Worm (Caenorhabditis elegans) whole organism, L4 larva: ENCODE data around the gene F13H8.1.

ENCODE experiments used
- F10B5.3 ChIP-seq: sonication (generic microtip); optimal IDR thresholded peaks from 2 replicates; lab custom pipeline; 2016; ENCODE audit warnings: mild to moderate bottlenecking, missing genetic modification characterization, missing compliant biosample characterization
- F26F4.8 ChIP-seq: fragments of 200-800 bp; sonication (Bioruptor generic); conservative IDR thresholded peaks from 2 replicates; pipeline ENCODE4 v1.3.6; 2022; ENCODE audit warnings: missing genetic modification characterization, missing compliant biosample characterization
- F37D6.2 ChIP-seq: sonication (generic microtip); optimal IDR thresholded peaks from 2 replicates; lab custom pipeline; 2016; ENCODE audit warnings: mild to moderate bottlenecking, missing genetic modification characterization, missing compliant biosample characterization
- T20F7.1 ChIP-seq: fragments of 200-800 bp; sonication (Bioruptor generic); optimal IDR thresholded peaks from 2 replicates; lab custom pipeline; 2018; ENCODE audit warnings: mild to moderate bottlenecking, missing genetic modification characterization, missing compliant biosample characterization
- T26A8.4 ChIP-seq: fragments of 200-800 bp; sonication (Bioruptor generic); IDR thresholded peaks from 2 replicates; pipeline ENCODE4 v1.3.6; 2022; ENCODE audit warnings: missing genetic modification characterization, missing compliant biosample characterization
- Y48G9A.11 ChIP-seq: fragments of 200-800 bp; sonication (Bioruptor generic); IDR thresholded peaks from 2 replicates; pipeline ENCODE4 v1.3.6; 2022; ENCODE audit warnings: missing genetic modification reagents, missing genetic modification characterization, missing compliant biosample characterization
- Y75B8A.6 ChIP-seq: fragments of 200-800 bp; sonication (Bioruptor generic); IDR thresholded peaks from 2 replicates; pipeline ENCODE4 v1.3.6; 2022; ENCODE audit warnings: missing genetic modification reagents, missing genetic modification characterization, missing compliant biosample characterization
- ZK337.2 ChIP-seq: fragments of 200-800 bp; sonication (Bioruptor generic); IDR thresholded peaks from 2 replicates; pipeline ENCODE4 v1.3.6; 2022; ENCODE audit warnings: missing genetic modification reagents, missing genetic modification characterization, missing compliant biosample characterization
- ZK546.5 ChIP-seq, 2 experiments: sonication (generic microtip); optimal IDR thresholded peaks; 2 replicates each; lab custom pipeline; 2017; ENCODE audit warnings: missing biosample characterization in 2 of 2, missing genetic modification characterization in 2 of 2
- aha-1 ChIP-seq: fragments of 150-350 bp; peaks from one replicate; lab custom pipeline; 2014; ENCODE audit warnings: missing biosample characterization, missing genetic modification characterization
- aly-2 ChIP-seq: sonication (generic microtip); optimal IDR thresholded peaks from 2 replicates; lab custom pipeline; 2018; ENCODE audit warnings: missing biosample characterization, missing genetic modification characterization
- attf-4 ChIP-seq: sonication (generic microtip); optimal IDR thresholded peaks from 3 replicates; lab custom pipeline; 2017; ENCODE audit warnings: missing biosample characterization, missing genetic modification characterization
- ceh-20 ChIP-seq: fragments of 200-800 bp; sonication (Bioruptor generic); IDR thresholded peaks from 2 replicates; pipeline ENCODE4 v1.3.6; 2022; ENCODE audit warnings: missing genetic modification reagents, missing genetic modification characterization, missing compliant biosample characterization
- daf-16 ChIP-seq, 3 experiments: sonication (generic microtip); optimal IDR thresholded peaks; 2 replicates each; lab custom pipeline; 2016 to 2017; ENCODE audit warnings: missing genetic modification characterization in 3 of 3, missing genetic modification reagents in 3 of 3, mild to moderate bottlenecking in 2 of 3, missing compliant biosample characterization in 2 of 3, missing biosample characterization in 1 of 3, moderate library complexity in 1 of 3
- daf-19 ChIP-seq: fragments of 200-800 bp; sonication (Bioruptor generic); conservative IDR thresholded peaks from 2 replicates; pipeline ENCODE4 v1.3.6; 2022; ENCODE audit warnings: missing genetic modification characterization, missing compliant biosample characterization
- dmd-6 ChIP-seq: fragments of 200-800 bp; sonication (Bioruptor generic); IDR thresholded peaks from 2 replicates; pipeline ENCODE4 v1.3.6; 2022; ENCODE audit warnings: missing genetic modification reagents, missing genetic modification characterization, missing compliant biosample characterization
- dmd-8 ChIP-seq: fragments of 200-800 bp; sonication (Bioruptor generic); IDR thresholded peaks from 2 replicates; pipeline ENCODE4 v1.3.6; 2022; ENCODE audit warnings: missing genetic modification characterization, missing compliant biosample characterization
- dmd-9 ChIP-seq: fragments of 200-800 bp; sonication (Bioruptor generic); IDR thresholded peaks from 2 replicates; pipeline ENCODE4 v1.3.6; 2022; ENCODE audit warnings: missing genetic modification reagents, missing genetic modification characterization, missing compliant biosample characterization
- dpl-1 ChIP-seq: fragments of 150-350 bp; optimal IDR thresholded peaks from 2 replicates; lab custom pipeline; 2014; ENCODE audit warnings: missing biosample characterization, missing genetic modification reagents, missing genetic modification characterization
- duxl-1 ChIP-seq: sonication (generic microtip); optimal IDR thresholded peaks from 2 replicates; lab custom pipeline; 2016; ENCODE audit warnings: mild to moderate bottlenecking, missing genetic modification characterization, moderate library complexity, missing compliant biosample characterization; ENCODE audit not compliant: poor library complexity
- dve-1 ChIP-seq: sonication (generic microtip); optimal IDR thresholded peaks from 2 replicates; lab custom pipeline; 2017; ENCODE audit warnings: antibody characterized with exemption, mild to moderate bottlenecking, missing genetic modification characterization, missing compliant biosample characterization; ENCODE audit not compliant: insufficient read depth
- egl-27 ChIP-seq: sonication (generic microtip); optimal IDR thresholded peaks from 3 replicates; lab custom pipeline; 2017; ENCODE audit warnings: missing biosample characterization, missing genetic modification reagents, missing genetic modification characterization
- fkh-10 ChIP-seq: fragments of 150-350 bp; optimal IDR thresholded peaks from 2 replicates; lab custom pipeline; 2014; ENCODE audit warnings: missing biosample characterization, missing genetic modification reagents, missing genetic modification characterization
- fos-1 ChIP-seq: fragments of 150-350 bp; optimal IDR thresholded peaks from 2 replicates; lab custom pipeline; 2014; ENCODE audit warnings: missing biosample characterization, missing genetic modification characterization
- hlh-11 ChIP-seq: fragments of 200-800 bp; sonication (Bioruptor generic); optimal IDR thresholded peaks from 2 replicates; lab custom pipeline; 2018; ENCODE audit warnings: mild to moderate bottlenecking, missing genetic modification characterization, missing compliant biosample characterization
- hlh-30 ChIP-seq: sonication (generic microtip); optimal IDR thresholded peaks from 2 replicates; lab custom pipeline; 2017; ENCODE audit warnings: antibody characterized with exemption, mild to moderate bottlenecking, missing genetic modification characterization, missing compliant biosample characterization; ENCODE audit not compliant: insufficient read depth
- hmg-1.1 ChIP-seq: fragments of 200-800 bp; sonication (Bioruptor generic); IDR thresholded peaks from 2 replicates; pipeline ENCODE4 v1.3.6; 2022; ENCODE audit warnings: missing genetic modification reagents, missing genetic modification characterization, missing compliant biosample characterization
- madf-5 ChIP-seq, 2 experiments: fragments of 200-800 bp; sonication (Bioruptor generic); IDR thresholded peaks; 2 replicates each; pipeline ENCODE4 v1.3.6; 2022; ENCODE audit warnings: missing compliant biosample characterization in 2 of 2, missing genetic modification characterization in 2 of 2
- mep-1 ChIP-seq: fragments of 150-350 bp; sonication (generic microtip); optimal IDR thresholded peaks from 3 replicates; lab custom pipeline; 2014; ENCODE audit warnings: missing biosample characterization, missing genetic modification characterization
- mes-2 ChIP-seq: sonication (generic microtip); optimal IDR thresholded peaks from 2 replicates; lab custom pipeline; 2016; ENCODE audit warnings: missing genotype, mild to moderate bottlenecking, missing genetic modification characterization, missing compliant biosample characterization; ENCODE audit not compliant: poor library complexity, severe bottlenecking
- nhr-102 ChIP-seq: sonication (generic microtip); optimal IDR thresholded peaks from 2 replicates; lab custom pipeline; 2016; ENCODE audit warnings: mild to moderate bottlenecking, missing genetic modification characterization, moderate library complexity, missing compliant biosample characterization
- nhr-11 ChIP-seq: fragments of 150-350 bp; optimal IDR thresholded peaks from 2 replicates; lab custom pipeline; 2014; ENCODE audit warnings: missing biosample characterization, missing genetic modification characterization
- nhr-28 ChIP-seq: fragments of 150-350 bp; optimal IDR thresholded peaks from 2 replicates; lab custom pipeline; 2014; ENCODE audit warnings: missing biosample characterization, missing genetic modification characterization
- nhr-6 ChIP-seq: fragments of 150-350 bp; optimal IDR thresholded peaks from 2 replicates; lab custom pipeline; 2014; ENCODE audit warnings: missing biosample characterization, missing genetic modification characterization
- nhr-76 ChIP-seq: fragments of 150-350 bp; optimal IDR thresholded peaks from 2 replicates; lab custom pipeline; 2014; ENCODE audit warnings: missing biosample characterization, missing genetic modification characterization
- php-3 ChIP-seq: fragments of 200-800 bp; sonication (Bioruptor generic); IDR thresholded peaks from 2 replicates; pipeline ENCODE4 v1.3.6; 2022; ENCODE audit warnings: missing genetic modification reagents, missing genetic modification characterization, missing compliant biosample characterization
- pqm-1 ChIP-seq: sonication (generic microtip); optimal IDR thresholded peaks from 2 replicates; lab custom pipeline; 2017; ENCODE audit warnings: missing biosample characterization, missing genetic modification characterization
- saeg-2 ChIP-seq: fragments of 200-800 bp; sonication (Bioruptor generic); IDR thresholded peaks from 2 replicates; pipeline ENCODE4 v1.3.6; 2022; ENCODE audit warnings: missing genetic modification reagents, missing genetic modification characterization, missing compliant biosample characterization
- spr-1 ChIP-seq: sonication (generic microtip); optimal IDR thresholded peaks from 2 replicates; lab custom pipeline; 2016; ENCODE audit warnings: mild to moderate bottlenecking, missing genetic modification characterization, missing compliant biosample characterization
- tra-1 ChIP-seq: fragments of 200-800 bp; sonication (Bioruptor generic); IDR thresholded peaks from 2 replicates; pipeline ENCODE4 v1.3.6; 2022; ENCODE audit warnings: missing genetic modification reagents, missing genetic modification characterization, missing compliant biosample characterization
- unc-39 ChIP-seq: sonication (generic microtip); optimal IDR thresholded peaks from 2 replicates; lab custom pipeline; 2017; ENCODE audit warnings: missing biosample characterization, missing genetic modification characterization
- vab-7 ChIP-seq: fragments of 200-800 bp; sonication (Bioruptor generic); IDR thresholded peaks from 2 replicates; pipeline ENCODE4 v1.3.6; 2022; ENCODE audit warnings: missing genetic modification reagents, missing genetic modification characterization, missing compliant biosample characterization
- zag-1 ChIP-seq: fragments of 150-350 bp; optimal IDR thresholded peaks from 2 replicates; lab custom pipeline; 2014; ENCODE audit warnings: missing biosample characterization, missing genetic modification characterization
- zip-11 ChIP-seq: fragments of 200-800 bp; sonication (Bioruptor generic); IDR thresholded peaks from 2 replicates; pipeline ENCODE4 v1.3.6; 2022; ENCODE audit warnings: missing genetic modification characterization, missing compliant biosample characterization
- ztf-11 ChIP-seq: fragments of 150-350 bp; optimal IDR thresholded peaks from 2 replicates; lab custom pipeline; 2014; ENCODE audit warnings: missing biosample characterization, missing genetic modification characterization
- ztf-7 ChIP-seq: fragments of 150-350 bp; optimal IDR thresholded peaks from 2 replicates; lab custom pipeline; 2014; ENCODE audit warnings: missing biosample characterization, missing genetic modification characterization

Gene F13H8.1

ce11 chrII:6248503-6248902, 34.7 kb upstream of the F13H8.1 start (continued):
- TF ChIP-seq ceh-20 (0 out of 2 replicates have a peak, but pooled peaks have one; percentile 30), hlh-11 (tag; lab: Kevin White, UChicago) (peak; percentile 34), unc-39 (tag; lab: Kevin White, UChicago) (no peak), zag-1 (tag; lab: Kevin White, UChicago) (no peak), madf-5 (GFP tag; IDR thresholded peaks at IDR 0.05; lab: Robert Waterston, UW) (peak in 1 of 2 experiments; percentile 69; a peak in 1 of 4 replicates), dpl-1 (GFP tag; lab: Kevin White, UChicago) (peak; percentile 40), dmd-9 (GFP tag; lab: Robert Waterston, UW) (0 out of 2 replicates have a peak, but pooled peaks have one; percentile 35), aha-1 (tag; lab: Kevin White, UChicago) (peak; percentile 59), hlh-30 (peak; percentile 48), nhr-28 (tag; lab: Kevin White, UChicago) (peak; percentile 3), Y48G9A.11 (GFP tag; lab: Robert Waterston, UW) (no peak), attf-4 (tag; lab: Kevin White, UChicago) (no peak), nhr-6 (tag; lab: Kevin White, UChicago) (peak; percentile 72), T26A8.4 (GFP tag; lab: Robert Waterston, UW) (no peak), nhr-102 (no peak), fkh-10 (GFP tag; lab: Kevin White, UChicago) (no peak), ZK546.5 (tag; optimal IDR thresholded peaks at IDR 0.05; lab: Kevin White, UChicago) (no peak), F26F4.8 (GFP tag; lab: Robert Waterston, UW) (no peak; the same call in 1 of the 2 replicates), tra-1 (0 out of 2 replicates have a peak, but pooled peaks have one; percentile 45), dmd-6 (GFP tag; lab: Robert Waterston, UW) (peak; percentile 38; the same call in 1 of the 2 replicates), hmg-1.1 (GFP tag; lab: Robert Waterston, UW) (peak; percentile 58), T20F7.1 (GFP tag; lab: Kevin White, UChicago) (no peak), pqm-1 (tag; lab: Kevin White, UChicago) (no peak), ztf-7 (tag; lab: Kevin White, UChicago) (no peak), mes-2 (tag; lab: Kevin White, UChicago) (peak; percentile 73), Y75B8A.6 (GFP tag; lab: Robert Waterston, UW) (no peak), spr-1 (tag; lab: Kevin White, UChicago) (peak; percentile 45), egl-27 (no peak), vab-7 (GFP tag; lab: Robert Waterston, UW) (no peak; the same call in 1 of the 2 replicates), ZK337.2 (0 out of 2 replicates have a peak, but pooled peaks have one; percentile 25)
- TF ChIP-seq, all 104 proteins: peak for 46

- no peak for TF ChIP-seq dmd-9 (GFP tag; lab: Robert Waterston, UW)
- TF ChIP-seq dve-1: peak; percentile 50
- TF ChIP-seq nhr-76 (tag; lab: Kevin White, UChicago): no peak
- TF ChIP-seq nhr-11 (tag; lab: Kevin White, UChicago): peak; percentile 41
- peak; percentile 76 for TF ChIP-seq mep-1 (tag; lab: Kevin White, UChicago)
- peak; percentile 67 for TF ChIP-seq T20F7.1 (GFP tag; lab: Kevin White, UChicago)
- peak; percentile 23 for TF ChIP-seq nhr-102
- 0 out of 2 replicates have a peak, but pooled peaks have one; percentile 33 for TF ChIP-seq vab-7 (GFP tag; lab: Robert Waterston, UW)
- TF ChIP-seq spr-1 (tag; lab: Kevin White, UChicago): no peak
- TF ChIP-seq dmd-8: no peak
- no peak for TF ChIP-seq saeg-2 (GFP tag; lab: Robert Waterston, UW)
- TF ChIP-seq daf-19: 0 out of 2 replicates have a peak, but pooled peaks have one; percentile 18
- TF ChIP-seq zip-11: no peak
- TF ChIP-seq aly-2 (tag; lab: Kevin White, UChicago): no peak
- 0 out of 2 replicates have a peak, but pooled peaks have one; percentile 34 for TF ChIP-seq php-3
- peak; percentile 94 for TF ChIP-seq dpl-1 (GFP tag; lab: Kevin White, UChicago)
- no peak for TF ChIP-seq Y75B8A.6 (GFP tag; lab: Robert Waterston, UW)
- TF ChIP-seq fkh-10 (GFP tag; lab: Kevin White, UChicago): no peak
- peak; percentile 38 for TF ChIP-seq dmd-6 (GFP tag; lab: Robert Waterston, UW)
- no peak for TF ChIP-seq ceh-20
- TF ChIP-seq daf-16 (GFP tag; optimal IDR thresholded peaks at IDR 0.05; lab: Kevin White, UChicago): no peak
- peak; percentile 83 for TF ChIP-seq daf-16 (tag; optimal IDR thresholded peaks at IDR 0.05; lab: Kevin White, UChicago)
- TF ChIP-seq duxl-1 (tag; lab: Kevin White, UChicago): peak; percentile 40
- no peak for TF ChIP-seq F10B5.3 (tag; lab: Kevin White, UChicago)
- TF ChIP-seq unc-39 (tag; lab: Kevin White, UChicago): no peak
- no peak for TF ChIP-seq ztf-11 (tag; lab: Kevin White, UChicago)
- peak; percentile 77 for TF ChIP-seq nhr-28 (tag; lab: Kevin White, UChicago)
- TF ChIP-seq fos-1 (tag; lab: Kevin White, UChicago): no peak
- TF ChIP-seq F37D6.2 (tag; lab: Kevin White, UChicago): no peak
Observed at ce11 chrII:6250782-6251461, 32.3 kb upstream of the F13H8.1 start, which contains the start of gene phb-2. Gene phb-2, plus strand, starts transcription at chrII:6251411.
